Fruit fly (Drosophila melanogaster) whole organism, embryonic: ENCODE measurements around the gene Ing5.

ENCODE experiments used
- Awh ChIP-seq: fragments of 200-800 bp; sonication (Bioruptor generic); IDR thresholded peaks from 2 replicates; pipeline ENCODE4, ENCODE4 v1.3.6; 2022; ENCODE audit warnings: missing biosample characterization, missing genetic modification characterization
- CG2129 ChIP-seq: fragments of 200-800 bp; sonication (Bioruptor generic); IDR thresholded peaks from 2 replicates; pipeline ENCODE4 v1.3.6; 2022; ENCODE audit warnings: missing biosample characterization, missing genetic modification characterization; ENCODE audit not compliant: partially characterized antibody
- CG7745 ChIP-seq: fragments of 200-800 bp; sonication (Bioruptor generic); optimal IDR thresholded peaks from 2 replicates; lab custom pipeline; 2018; ENCODE audit warnings: missing biosample characterization, mild to moderate bottlenecking, missing genetic modification characterization, moderate library complexity
- CG8765 ChIP-seq: fragments of 200-800 bp; sonication (Bioruptor generic); IDR thresholded peaks from 2 replicates; pipeline ENCODE4 v1.3.6; 2022; ENCODE audit warnings: missing biosample characterization, missing genetic modification characterization
- Sox102F ChIP-seq: fragments of 200-800 bp; sonication (Bioruptor generic); optimal IDR thresholded peaks from 2 replicates; lab custom pipeline; 2018; ENCODE audit warnings: missing biosample characterization, mild to moderate bottlenecking, missing genetic modification characterization, moderate library complexity
- Stat92E ChIP-seq, 3 experiments: fragments of >200 bp in 2 of 3; fragments of 200-800 bp in 1 of 3; sonication (Bioruptor generic) in 1 of 3; optimal IDR thresholded peaks; 2 replicates each; lab custom pipeline; 2017 to 2019; ENCODE audit warnings: missing biosample characterization in 3 of 3, missing genetic modification characterization in 3 of 3, mild to moderate bottlenecking in 1 of 3, moderate library complexity in 1 of 3
- nom ChIP-seq: fragments of 200-800 bp; sonication (Bioruptor generic); optimal IDR thresholded peaks from 2 replicates; lab custom pipeline; 2017; ENCODE audit warnings: missing biosample characterization, missing genetic modification characterization, mild to moderate bottlenecking, moderate library complexity, missing genetic modification reagents
- pum ChIP-seq: fragments of 200-800 bp; sonication (Bioruptor generic); optimal IDR thresholded peaks from 2 replicates; lab custom pipeline; 2016; ENCODE audit warnings: missing biosample characterization, missing genetic modification characterization
- wek ChIP-seq: fragments of 200-800 bp; sonication (Bioruptor generic); optimal IDR thresholded peaks from 3 replicates; lab custom pipeline; 2018; ENCODE audit warnings: missing biosample characterization, mild to moderate bottlenecking, missing genetic modification characterization, moderate library complexity

DNA sequence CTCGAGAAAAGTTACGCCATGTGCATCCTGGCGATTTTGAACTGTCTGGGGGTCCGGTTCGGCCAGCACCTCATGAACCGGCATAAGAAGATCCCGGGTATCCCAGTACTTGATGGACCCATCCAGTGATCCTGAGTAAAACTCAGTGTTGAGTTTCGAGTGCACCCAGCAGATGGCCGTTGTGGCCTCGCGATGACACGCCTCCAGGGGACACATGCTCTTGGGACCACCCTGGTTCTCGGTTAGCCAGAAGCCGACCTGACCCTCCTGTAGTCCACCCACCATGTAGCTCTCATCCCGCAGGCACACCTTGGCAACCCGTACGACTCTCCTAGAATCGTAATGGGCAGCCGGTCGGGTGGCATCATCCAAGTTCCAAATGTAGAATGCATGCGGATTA, 10.3 kb upstream of the Ing5 start:
- TF ChIP-seq wek (GFP tag; lab: Kevin White, UChicago) (no peak), Sox102F (GFP tag; lab: Kevin White, UChicago) (no peak), nom (GFP tag; lab: Kevin White, UChicago) (no peak), Stat92E (GFP tag; optimal IDR thresholded peaks at IDR 0.05; lab: Kevin White, UChicago) (no peak), CG7745 (tag; lab: Kevin White, UChicago) (no peak), CG8765 (GFP tag; lab: Robert Waterston, UW) (no peak), Awh (GFP tag; lab: Robert Waterston, UW) (no peak), pum (GFP tag; lab: Kevin White, UChicago) (no peak), CG2129 (no peak)
